Fruit fly (Drosophila melanogaster) whole organism, embryonic: ENCODE measurements around the gene Hsp67Ba.

ENCODE experiments used
- Blimp-1 ChIP-seq: fragments of 200-800 bp; sonication (Bioruptor generic); optimal IDR thresholded peaks from 3 replicates; lab custom pipeline; 2018; ENCODE audit warnings: missing biosample characterization, missing genetic modification characterization, mild to moderate bottlenecking, moderate library complexity, missing genetic modification reagents
- CG10654 ChIP-seq: fragments of 200-800 bp; sonication (Bioruptor generic); optimal IDR thresholded peaks from 2 replicates; lab custom pipeline; 2016; ENCODE audit warnings: missing biosample characterization, missing genetic modification characterization
- CG12104 ChIP-seq: fragments of 200-800 bp; sonication (Bioruptor generic); optimal IDR thresholded peaks from 3 replicates; lab custom pipeline; 2016; ENCODE audit warnings: missing biosample characterization, missing genetic modification characterization
- CG12236 ChIP-seq: fragments of 200-800 bp; sonication (Bioruptor generic); optimal IDR thresholded peaks from 2 replicates; lab custom pipeline; 2016; ENCODE audit warnings: missing biosample characterization, missing genetic modification characterization
- CG13123 ChIP-seq: fragments of 200-800 bp; sonication (Bioruptor generic); optimal IDR thresholded peaks from 2 replicates; lab custom pipeline; 2016; ENCODE audit warnings: missing biosample characterization, missing genetic modification characterization
- CG15696 ChIP-seq: fragments of 200-800 bp; sonication (Bioruptor generic); optimal IDR thresholded peaks from 2 replicates; lab custom pipeline; 2019; ENCODE audit warnings: missing biosample characterization, mild to moderate bottlenecking, missing genetic modification characterization, moderate library complexity
- CG17829 ChIP-seq: fragments of 200-800 bp; optimal IDR thresholded peaks from 2 replicates; lab custom pipeline; 2019; ENCODE audit warnings: missing biosample characterization, mild to moderate bottlenecking, missing genetic modification characterization, moderate library complexity
- CG1832 ChIP-seq: fragments of 200-800 bp; sonication (Bioruptor generic); optimal IDR thresholded peaks from 2 replicates; lab custom pipeline; 2017; ENCODE audit warnings: missing biosample characterization, mild to moderate bottlenecking, missing genetic modification characterization, inconsistent platforms
- CG18764 ChIP-seq: fragments of 200-800 bp; sonication (Bioruptor generic); optimal IDR thresholded peaks from 3 replicates; lab custom pipeline; 2016; ENCODE audit warnings: missing biosample characterization, missing genetic modification characterization
- CG2116 ChIP-seq: fragments of 200-800 bp; sonication (Bioruptor generic); optimal IDR thresholded peaks from 3 replicates; lab custom pipeline; 2018; ENCODE audit warnings: missing biosample characterization, mild to moderate bottlenecking, missing genetic modification characterization
- CG2120 ChIP-seq: fragments of 200-800 bp; sonication (Bioruptor generic); optimal IDR thresholded peaks from 3 replicates; lab custom pipeline; 2016; ENCODE audit warnings: missing biosample characterization, missing genetic modification characterization
- CG2889 ChIP-seq: fragments of 200-800 bp; sonication (Bioruptor generic); IDR thresholded peaks from 3 replicates; pipeline ENCODE4 v1.3.6; 2022; ENCODE audit warnings: missing biosample characterization, missing genetic modification characterization
- CG3407 ChIP-seq: fragments of 200-800 bp; sonication (Bioruptor generic); optimal IDR thresholded peaks from 2 replicates; lab custom pipeline; 2018; ENCODE audit warnings: missing biosample characterization, mild to moderate bottlenecking, missing genetic modification characterization
- CG34224 ChIP-seq: fragments of 200-800 bp; sonication (Bioruptor generic); IDR thresholded peaks from 3 replicates; pipeline ENCODE4 v1.3.6; 2022; ENCODE audit warnings: missing biosample characterization, missing genetic modification characterization; ENCODE audit not compliant: partially characterized antibody
- CG34422 ChIP-seq: fragments of 200-800 bp; sonication (Bioruptor generic); IDR thresholded peaks from 3 replicates; pipeline ENCODE4 v1.3.6; 2022; ENCODE audit warnings: missing biosample characterization, missing genetic modification characterization
- CG43689 ChIP-seq: fragments of 200-800 bp; sonication (Bioruptor generic); IDR thresholded peaks from 2 replicates; pipeline ENCODE4 v1.3.6; 2022; ENCODE audit warnings: missing biosample characterization, missing genetic modification characterization
- CG5180 ChIP-seq: fragments of 200-800 bp; sonication (Bioruptor generic); optimal IDR thresholded peaks from 3 replicates; lab custom pipeline; 2017; ENCODE audit warnings: missing biosample characterization, missing genetic modification characterization, mild to moderate bottlenecking, moderate library complexity, missing genetic modification reagents
- CG6254 ChIP-seq: fragments of 200-800 bp; sonication (Bioruptor generic); optimal IDR thresholded peaks from 3 replicates; lab custom pipeline; 2017; ENCODE audit warnings: mild to moderate bottlenecking, missing biosample characterization, missing genetic modification reagents, missing genetic modification characterization
- CG6272 ChIP-seq: fragments of 200-800 bp; sonication (Bioruptor generic); IDR thresholded peaks from 2 replicates; pipeline ENCODE4 v1.3.6; 2022; ENCODE audit warnings: missing biosample characterization, missing genetic modification characterization
- CG8765 ChIP-seq: fragments of 200-800 bp; sonication (Bioruptor generic); IDR thresholded peaks from 2 replicates; pipeline ENCODE4 v1.3.6; 2022; ENCODE audit warnings: missing biosample characterization, missing genetic modification characterization
- CG8924 ChIP-seq: fragments of 200-800 bp; optimal IDR thresholded peaks from 3 replicates; lab custom pipeline; 2019; ENCODE audit warnings: missing biosample characterization, mild to moderate bottlenecking, missing genetic modification characterization, moderate library complexity
- CrebB ChIP-seq: fragments of 200-800 bp; sonication (Bioruptor generic); optimal IDR thresholded peaks from 3 replicates; lab custom pipeline; 2018; ENCODE audit warnings: missing biosample characterization, mild to moderate bottlenecking, missing genetic modification characterization
- Dip2 ChIP-seq: fragments of 200-800 bp; sonication (Bioruptor generic); IDR thresholded peaks from 2 replicates; pipeline ENCODE4 v1.3.6; 2022; ENCODE audit warnings: missing biosample characterization, missing genetic modification characterization
- Doc2 ChIP-seq: fragments of 200-800 bp; sonication (Bioruptor generic); IDR thresholded peaks from 2 replicates; pipeline ENCODE4 v1.3.6; 2022; ENCODE audit warnings: missing biosample characterization, missing genetic modification characterization
- Dp ChIP-seq: fragments of 200-800 bp; sonication (Bioruptor generic); optimal IDR thresholded peaks from 2 replicates; lab custom pipeline; 2018; ENCODE audit warnings: missing biosample characterization, mild to moderate bottlenecking, missing genetic modification characterization, moderate library complexity
- E2f2 ChIP-seq: fragments of 200-800 bp; sonication (Bioruptor generic); IDR thresholded peaks from 2 replicates; pipeline ENCODE4 v1.3.6; 2022; ENCODE audit warnings: missing biosample characterization, missing genetic modification characterization
- Ets97D ChIP-seq: fragments of 200-800 bp; sonication (Bioruptor generic); optimal IDR thresholded peaks from 3 replicates; lab custom pipeline; 2016; ENCODE audit warnings: missing biosample characterization, missing genetic modification characterization
- Sry-δ ChIP-seq: fragments of 200-800 bp; sonication (Bioruptor generic); optimal IDR thresholded peaks from 2 replicates; lab custom pipeline; 2016; ENCODE audit warnings: missing biosample characterization, missing genetic modification characterization
- abd-A ChIP-seq: fragments of 200-800 bp; sonication (Bioruptor generic); optimal IDR thresholded peaks from 3 replicates; lab custom pipeline; 2019; ENCODE audit warnings: missing biosample characterization, mild to moderate bottlenecking, missing genetic modification characterization, moderate library complexity
- al ChIP-seq: fragments of 200-800 bp; sonication (Bioruptor generic); IDR thresholded peaks from 2 replicates; pipeline ENCODE4 v1.3.6; 2022; ENCODE audit warnings: missing biosample characterization, missing genetic modification characterization
- amos ChIP-seq: fragments of 200-800 bp; sonication (Bioruptor generic); IDR thresholded peaks from 2 replicates; pipeline ENCODE4 v1.3.6; 2022; ENCODE audit warnings: missing biosample characterization, missing genetic modification characterization; ENCODE audit not compliant: partially characterized antibody
- bsh ChIP-seq, 2 experiments: fragments of 200-800 bp; sonication (Bioruptor generic); optimal IDR thresholded peaks; 2 replicates each; lab custom pipeline; 2017 to 2018; ENCODE audit warnings: mild to moderate bottlenecking in 2 of 2, missing biosample characterization in 2 of 2, missing genetic modification characterization in 2 of 2, moderate library complexity in 1 of 2
- cad ChIP-seq: fragments of >200 bp; optimal IDR thresholded peaks from 2 replicates; lab custom pipeline; 2017; ENCODE audit warnings: missing biosample characterization, missing genetic modification characterization
- cas ChIP-seq: fragments of 200-800 bp; sonication (Bioruptor generic); IDR thresholded peaks from 2 replicates; pipeline ENCODE4 v1.3.6; 2022; ENCODE audit warnings: missing biosample characterization, missing genetic modification characterization
- cato ChIP-seq: fragments of 200-800 bp; sonication (Bioruptor generic); optimal IDR thresholded peaks from 2 replicates; lab custom pipeline; 2016; ENCODE audit warnings: missing biosample characterization, missing genetic modification characterization, borderline replicate concordance
- caup ChIP-seq: fragments of 200-800 bp; sonication (Bioruptor generic); optimal IDR thresholded peaks from 3 replicates; lab custom pipeline; 2017; ENCODE audit warnings: missing biosample characterization, mild to moderate bottlenecking, missing genetic modification characterization, moderate library complexity; ENCODE audit not compliant: severe bottlenecking
- chif ChIP-seq, 2 experiments: fragments of 200-800 bp; sonication (Bioruptor generic); optimal IDR thresholded peaks; 3 replicates each; lab custom pipeline; 2016; ENCODE audit warnings: missing biosample characterization in 2 of 2, missing genetic modification characterization in 2 of 2
- corto ChIP-seq: fragments of 200-800 bp; sonication (Bioruptor generic); optimal IDR thresholded peaks from 2 replicates; lab custom pipeline; 2016; ENCODE audit warnings: missing biosample characterization, mild to moderate bottlenecking, missing genetic modification characterization, moderate library complexity
- cwo ChIP-seq: fragments of 200-800 bp; sonication (Bioruptor generic); optimal IDR thresholded peaks from 3 replicates; lab custom pipeline; 2017; ENCODE audit warnings: missing biosample characterization, missing genetic modification characterization, mild to moderate bottlenecking, moderate library complexity, missing genetic modification reagents
- fd3F ChIP-seq: fragments of 200-800 bp; sonication (Bioruptor generic); optimal IDR thresholded peaks from 2 replicates; lab custom pipeline; 2018; ENCODE audit warnings: missing biosample characterization, mild to moderate bottlenecking, missing genetic modification characterization, moderate library complexity
- kah ChIP-seq: fragments of 200-800 bp; sonication (Bioruptor generic); optimal IDR thresholded peaks from 2 replicates; lab custom pipeline; 2018; ENCODE audit warnings: missing biosample characterization, mild to moderate bottlenecking, missing genetic modification characterization
- kay ChIP-seq: fragments of 200-800 bp; sonication (Bioruptor generic); optimal IDR thresholded peaks from 2 replicates; lab custom pipeline; 2016; ENCODE audit warnings: missing biosample characterization, missing genetic modification characterization
- nom ChIP-seq: fragments of 200-800 bp; sonication (Bioruptor generic); optimal IDR thresholded peaks from 2 replicates; lab custom pipeline; 2017; ENCODE audit warnings: missing biosample characterization, missing genetic modification characterization, mild to moderate bottlenecking, moderate library complexity, missing genetic modification reagents
- pan ChIP-seq, 4 experiments: fragments of >200 bp in 3 of 4; fragments of 200-800 bp in 1 of 4; sonication (Bioruptor generic) in 1 of 4; optimal IDR thresholded peaks in 3 of 4; IDR thresholded peaks in 1 of 4; 2 replicates each; pipeline versions ENCODE4 v1.3.6 to Lab custom; 2017 to 2022; ENCODE audit warnings: missing biosample characterization in 2 of 4, missing genetic modification characterization in 2 of 4, mixed read lengths in 1 of 4
- row ChIP-seq: fragments of 200-800 bp; sonication (Bioruptor generic); IDR thresholded peaks from 3 replicates; pipeline ENCODE4 v1.3.6; 2022; ENCODE audit warnings: missing biosample characterization, missing genetic modification characterization
- sens-2 ChIP-seq: fragments of 200-800 bp; sonication (Bioruptor generic); IDR thresholded peaks from 2 replicates; pipeline ENCODE4 v1.3.6; 2022; ENCODE audit warnings: missing biosample characterization, missing genetic modification characterization
- so ChIP-seq: fragments of 200-800 bp; sonication (Bioruptor generic); IDR thresholded peaks from 3 replicates; pipeline ENCODE4 v1.3.6; 2022; ENCODE audit warnings: missing biosample characterization, missing genetic modification characterization
- twi ChIP-seq: fragments of 200-800 bp; optimal IDR thresholded peaks from 2 replicates; lab custom pipeline; 2019; ENCODE audit warnings: missing biosample characterization, mild to moderate bottlenecking, missing genetic modification characterization, moderate library complexity

Hsp67Ba gene

DNA sequence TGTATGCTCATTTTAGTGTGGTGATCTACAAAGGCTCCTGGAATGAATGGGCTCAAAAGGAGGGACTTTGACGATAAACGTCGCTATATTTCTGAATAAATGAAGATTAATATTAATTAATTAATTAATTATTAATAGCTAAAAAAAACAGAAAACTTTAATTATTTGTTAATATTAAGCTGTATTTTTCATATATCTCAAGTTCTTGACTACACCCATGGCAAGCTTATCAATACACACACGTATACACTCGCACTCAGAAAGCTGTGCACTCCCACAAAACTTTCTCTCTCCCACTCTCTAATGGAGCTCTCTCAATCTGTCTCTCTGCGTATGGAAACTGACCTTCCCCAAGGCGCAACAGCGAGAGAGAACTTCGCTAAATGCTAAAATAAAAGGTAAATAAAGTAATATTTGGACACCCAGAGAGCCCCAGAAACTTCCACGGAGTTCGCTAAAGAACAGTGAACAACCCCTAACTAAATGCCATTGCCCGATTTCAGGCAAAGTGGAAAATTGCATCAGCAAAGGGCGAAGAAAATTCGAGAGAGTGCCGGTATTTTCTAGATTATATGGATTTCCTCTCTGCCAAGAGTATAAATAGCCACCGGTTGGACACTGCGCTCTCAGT lies 5.8 kb downstream of the Hsp67Ba start (continued):
- TF ChIP-seq CG34422 (GFP tag; lab: Robert Waterston, UW) (peak; percentile 67; the same call in 1 of the 3 replicates), so (GFP tag; lab: Robert Waterston, UW) (peak; percentile 80), CG1832 (no peak), CG2889 (GFP tag; lab: Robert Waterston, UW) (no peak), CG12104 (GFP tag; lab: Kevin White, UChicago) (no peak), CG43689 (GFP tag; lab: Robert Waterston, UW) (no peak), CG5180 (GFP tag; lab: Kevin White, UChicago) (peak; percentile 52), CrebB (tag; lab: Kevin White, UChicago) (no peak), CG6254 (GFP tag; lab: Kevin White, UChicago) (peak; percentile 71), corto (GFP tag; lab: Kevin White, UChicago) (peak; percentile 5), bsh (GFP tag; optimal IDR thresholded peaks at IDR 0.05; lab: Kevin White, UChicago) (peak; percentile 39 to 81), amos (no peak), cad (GFP tag; lab: Kevin White, UChicago) (no peak), pan (optimal IDR thresholded peaks at IDR 0.05; lab: Kevin White, UChicago) (no peak), pan (GFP tag; optimal IDR thresholded peaks at IDR 0.05 in 1 of 2, IDR thresholded peaks at IDR 0.05 in 1 of 2) (peak in 1 of 2 experiments; percentile 50), CG2120 (peak; percentile 71), CG8765 (no peak), CG34224 (GFP tag; lab: Robert Waterston, UW) (peak; percentile 53; the same call in 1 of the 3 replicates), twi (no peak), cas (no peak; the same call in 1 of the 2 replicates), Ets97D (GFP tag; lab: Kevin White, UChicago) (no peak), CG3407 (GFP tag; lab: Kevin White, UChicago) (peak; percentile 54), kay (no peak), al (GFP tag; lab: Robert Waterston, UW) (no peak), fd3F (GFP tag; lab: Kevin White, UChicago) (peak; percentile 4), Blimp-1 (GFP tag; lab: Kevin White, UChicago) (peak; percentile 78), sens-2 (GFP tag; lab: Robert Waterston, UW) (peak; percentile 73), cwo (peak; percentile 76), kah (GFP tag; lab: Kevin White, UChicago) (no peak), cato (GFP tag; lab: Kevin White, UChicago) (peak; percentile 18), abd-A (tag; lab: Kevin White, UChicago) (peak; percentile 63), chif (GFP tag; optimal IDR thresholded peaks at IDR 0.05; lab: Kevin White, UChicago) (peak in 1 of 2 experiments; percentile 12), caup (peak; percentile 54), CG17829 (tag; lab: Kevin White, UChicago) (peak; percentile 67), Doc2 (GFP tag; lab: Robert Waterston, UW) (no peak), CG2116 (GFP tag; lab: Kevin White, UChicago) (no peak), CG6272 (GFP tag; lab: Robert Waterston, UW) (no peak), nom (GFP tag; lab: Kevin White, UChicago) (peak; percentile 62), Sry-δ (GFP tag; lab: Kevin White, UChicago) (no peak), CG12236 (GFP tag; lab: Kevin White, UChicago) (no peak), Dip2 (GFP tag; lab: Robert Waterston, UW) (no peak), CG18764 (GFP tag; lab: Kevin White, UChicago) (peak; percentile 36), CG15696 (tag; lab: Kevin White, UChicago) (no peak), CG10654 (peak; percentile 28), CG13123 (GFP tag; lab: Kevin White, UChicago) (no peak), E2f2 (GFP tag; lab: Robert Waterston, UW) (peak; percentile 41; the same call in 1 of the 2 replicates), Dp (GFP tag; lab: Kevin White, UChicago) (no peak), row (GFP tag; lab: Robert Waterston, UW) (peak; percentile 66), CG8924 (tag; lab: Kevin White, UChicago) (peak; percentile 11)
